Fruit fly (Drosophila melanogaster): ENCODE measurements around the gene CG46304.

DNA sequence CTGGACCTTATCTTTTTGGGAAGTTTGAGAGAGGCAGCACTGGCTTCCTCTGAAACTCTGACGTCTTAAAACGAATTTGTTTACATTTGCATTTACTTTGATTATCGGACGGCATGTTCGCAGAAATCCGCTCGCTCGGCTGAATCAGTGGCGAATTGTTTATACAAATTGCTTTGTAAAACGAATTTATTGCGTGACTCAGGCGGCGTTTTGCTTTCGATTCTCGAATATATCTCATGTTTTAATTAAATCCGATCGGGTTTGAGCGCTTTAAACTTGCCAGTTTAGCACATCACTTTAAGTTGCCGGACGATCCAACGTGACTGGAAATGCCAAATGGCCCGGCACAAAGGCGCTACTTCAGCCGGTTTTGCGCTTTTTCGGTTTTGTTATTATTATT, 38.1 kb downstream of the CG46304 start:
- TF ChIP-seq CG16779 (tag; optimal IDR thresholded peaks at IDR 0.05) = no peak
- no peak for TF ChIP-seq CG3919 (GFP tag; optimal IDR thresholded peaks at IDR 0.05)
- TF ChIP-seq Eip93F (GFP tag; optimal IDR thresholded peaks at IDR 0.05) = no peak
- TF ChIP-seq dsx (GFP tag; optimal IDR thresholded peaks at IDR 0.05; ENCODE audit: poor library complexity, severe bottlenecking) = no peak
- TF ChIP-seq CG10669 (GFP tag; optimal IDR thresholded peaks at IDR 0.05) = no peak
- TF ChIP-seq Gug (GFP tag; IDR thresholded peaks at IDR 0.05) = no peak
- TF ChIP-seq pdm3 (GFP tag; optimal IDR thresholded peaks at IDR 0.05) = no peak
- TF ChIP-seq CG6163 (GFP tag; IDR thresholded peaks at IDR 0.05) = 0 out of 3 replicates have a peak, but pooled peaks have one; percentile 30
- TF ChIP-seq CG8119 (GFP tag; IDR thresholded peaks at IDR 0.05) = no peak
- TF ChIP-seq topi (GFP tag; optimal IDR thresholded peaks at IDR 0.05) = no peak
- TF ChIP-seq Eip75B (GFP tag; optimal IDR thresholded peaks at IDR 0.05) = no peak
- TF ChIP-seq cyc (GFP tag; optimal IDR thresholded peaks at IDR 0.05) = no peak
- TF ChIP-seq net (GFP tag; optimal IDR thresholded peaks at IDR 0.05) = no peak
- TF ChIP-seq dac (GFP tag; optimal IDR thresholded peaks at IDR 0.05) = no peak
